Fruit fly (Drosophila melanogaster): ENCODE measurements around the gene mRpL36.

mRpL36 gene

dm6 chr3L:8124481-8125359, at the start of gene mRpL36, which contains the start of gene CG7550:
Gene mRpL36 (minus strand): TSS chr3L:8125132.
Gene CG7550 (minus strand): TSS chr3L:8124531.
- TF ChIP-seq noc (tag; optimal IDR thresholded peaks at IDR 0.05) = no peak

- TF ChIP-seq noc (tag; optimal IDR thresholded peaks at IDR 0.05) = no peak
Measured at dm6 chr3L:8165436-8165835, 40.5 kb upstream of the mRpL36 start, which contains the start of gene CG13675. Gene CG13675 (minus strand): TSS chr3L:8165518.

dm6 chr3L:8159724-8160422, 34.9 kb upstream of the mRpL36 start, which contains the start of gene CG43886:
Gene CG43886 (minus strand): TSS chr3L:8159774.
- no peak for TF ChIP-seq noc (tag; optimal IDR thresholded peaks at IDR 0.05)

dm6 chr3L:8158715-8159380, 33.9 kb upstream of the mRpL36 start, which contains the start of gene CG42445:
Gene CG42445 (minus strand): TSS chr3L:8158900.
- TF ChIP-seq noc (tag; optimal IDR thresholded peaks at IDR 0.05) = no peak

dm6 chr3L:8157079-8157478, 32.1 kb upstream of the mRpL36 start:
- no peak for TF ChIP-seq noc (tag; optimal IDR thresholded peaks at IDR 0.05)

dm6 chr3L:8156199-8156598, 31.3 kb upstream of the mRpL36 start:
- no peak for TF ChIP-seq noc (tag; optimal IDR thresholded peaks at IDR 0.05)

dm6 chr3L:8155324-8155723, 30.4 kb upstream of the mRpL36 start:
- no peak for TF ChIP-seq noc (tag; optimal IDR thresholded peaks at IDR 0.05)

dm6 chr3L:8154544-8154943, 29.6 kb upstream of the mRpL36 start:
- no peak for TF ChIP-seq noc (tag; optimal IDR thresholded peaks at IDR 0.05)

- no peak for TF ChIP-seq noc (tag; optimal IDR thresholded peaks at IDR 0.05)
Measured at dm6 chr3L:8153206-8153996, 28.5 kb upstream of the mRpL36 start.

- TF ChIP-seq noc (tag; optimal IDR thresholded peaks at IDR 0.05) = peak; percentile 3
Measured at dm6 chr3L:8151727-8152199, 26.8 kb upstream of the mRpL36 start, which contains the start of gene CG13676. Gene CG13676 (minus strand): TSS chr3L:8151813.

- TF ChIP-seq noc (tag; optimal IDR thresholded peaks at IDR 0.05) = no peak
Measured at dm6 chr3L:8150812-8151211, 25.9 kb upstream of the mRpL36 start.

- no peak for TF ChIP-seq noc (tag; optimal IDR thresholded peaks at IDR 0.05)
Measured at dm6 chr3L:8150284-8150683, 25.4 kb upstream of the mRpL36 start.

dm6 chr3L:8137448-8137906, 12.5 kb upstream of the mRpL36 start, which contains the start of the genes Setx and mus301:
Gene Setx (minus strand): TSS chr3L:8137498.
Gene mus301 (plus strand): TSS chr3L:8137808.
- TF ChIP-seq noc (tag; optimal IDR thresholded peaks at IDR 0.05) = no peak

dm6 chr3L:8128396-8129050, 3.6 kb upstream of the mRpL36 start:
- peak; percentile 60 for TF ChIP-seq noc (tag; optimal IDR thresholded peaks at IDR 0.05)
